Fruit fly (Drosophila melanogaster) S2 (cell line): ENCODE results near the gene neo.

Experiments
- CG8478 ChIP-seq: fragments of >200 bp; optimal IDR thresholded peaks from 2 replicates; lab custom pipeline; 2018
- CTCF ChIP-seq, 2 experiments: fragments of >200 bp; optimal IDR thresholded peaks; 2 replicates each; lab custom pipeline; 2018

DNA sequence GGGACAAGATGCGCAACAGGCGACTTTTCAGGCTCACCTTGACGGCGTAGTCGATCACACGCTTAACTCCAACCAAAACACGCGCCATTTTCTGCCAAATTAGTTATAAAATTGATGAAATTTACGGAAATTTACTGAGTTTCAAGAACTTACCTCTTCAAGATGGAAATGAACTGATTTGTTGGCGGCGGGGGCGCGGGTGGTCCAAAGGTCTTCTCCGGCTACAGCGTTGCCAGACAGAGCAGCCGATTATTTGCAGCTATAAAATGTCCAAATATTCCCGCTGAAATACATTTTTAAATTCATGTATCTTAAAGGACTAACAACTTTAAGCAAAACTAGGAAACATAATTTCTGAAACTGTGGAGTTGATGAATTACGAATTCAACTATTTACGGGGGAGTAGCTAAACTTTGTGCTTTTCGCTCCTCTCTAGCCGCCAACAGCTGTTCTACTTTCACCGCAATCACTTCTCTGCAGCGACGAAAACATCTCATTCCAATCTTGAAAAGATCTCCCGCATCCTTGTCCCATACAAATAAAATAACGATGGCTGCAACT, 16.1 kb upstream of the neo start, which contains the start of the genes Etfb and CG7789:
- TF ChIP-seq CTCF (optimal IDR thresholded peaks at IDR 0.05; lab: Kevin White, UChicago) (no peak), CG8478 (no peak)
